Worm (Caenorhabditis elegans): ENCODE results near the gene Y17G7B.21.

Gene Y17G7B.21

DNA sequence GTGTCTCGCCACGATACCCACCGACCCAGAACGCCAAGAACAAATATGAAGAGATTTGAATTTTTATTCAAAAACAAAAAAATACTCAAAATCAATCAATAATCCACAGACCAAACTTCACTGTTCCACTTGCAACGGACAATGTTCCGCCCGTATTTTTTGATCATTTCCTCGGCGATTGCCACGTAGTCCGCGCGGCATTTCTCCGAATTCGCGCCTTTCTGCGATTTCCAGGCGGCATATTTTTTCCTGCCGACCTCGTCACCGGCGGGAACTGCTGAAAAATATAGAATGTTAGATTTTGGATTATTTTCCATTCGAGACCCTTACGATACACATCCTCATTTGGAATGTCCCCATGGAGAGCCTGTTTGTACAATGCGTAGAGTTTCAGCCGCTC lies 5.2 kb downstream of the Y17G7B.21 start:
- TF ChIP-seq hmg-4 (GFP tag; optimal IDR thresholded peaks at IDR 0.05) (no peak), hnd-1 (tag; optimal IDR thresholded peaks at IDR 0.05) (no peak), ceh-36 (tag; optimal IDR thresholded peaks at IDR 0.05) (no peak), sea-1 (GFP tag; conservative IDR thresholded peaks at IDR 0.05) (no peak)

DNA sequence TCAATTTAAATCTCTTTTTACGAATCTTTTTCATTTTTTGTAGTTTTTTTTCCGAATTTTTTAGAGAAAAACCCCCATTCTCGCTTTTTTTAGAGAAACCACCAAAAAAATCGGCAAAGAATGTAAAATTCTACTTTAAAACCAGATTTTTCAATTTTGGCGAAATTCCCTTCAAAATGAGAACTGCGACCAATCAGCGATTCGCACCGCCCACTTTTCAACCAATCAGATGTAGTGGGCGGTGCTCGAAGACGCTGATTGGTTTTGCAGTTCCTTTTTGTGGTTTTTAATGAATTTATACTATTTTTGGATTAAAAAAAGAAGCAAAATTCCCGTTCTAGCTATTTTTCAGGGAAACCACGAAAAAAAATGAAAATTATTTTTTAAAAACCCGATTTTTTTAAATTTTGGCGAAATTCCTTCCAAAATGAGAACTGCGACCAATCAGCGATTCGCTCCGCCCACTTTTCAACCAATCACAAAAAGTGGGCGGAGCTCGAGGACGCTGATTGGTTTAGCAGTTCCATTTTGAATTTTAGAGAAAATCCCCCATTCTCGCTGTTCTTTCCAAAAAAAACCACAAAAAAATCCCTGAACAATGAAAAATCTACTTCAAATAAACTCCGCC lies 6.3 kb downstream of the Y17G7B.21 start:
- TF ChIP-seq ama-1 (optimal IDR thresholded peaks at IDR 0.05) (no peak), ets-7 (tag; optimal IDR thresholded peaks at IDR 0.05) (no peak), tra-4 (tag; optimal IDR thresholded peaks at IDR 0.05) (no peak), scrt-1 (GFP tag; IDR thresholded peaks at IDR 0.05) (no peak), ceh-13 (GFP tag; optimal IDR thresholded peaks at IDR 0.05) (no peak), flt-1 (GFP tag; IDR thresholded peaks at IDR 0.05) (no peak), F13C5.2 (tag; optimal IDR thresholded peaks at IDR 0.05) (no peak), hnd-1 (tag; optimal IDR thresholded peaks at IDR 0.05) (no peak), tbx-11 (GFP tag; IDR thresholded peaks at IDR 0.05) (no peak), pes-1 (GFP tag; IDR thresholded peaks at IDR 0.05) (no peak), tbx-37 (GFP tag; conservative IDR thresholded peaks at IDR 0.05) (no peak)

DNA sequence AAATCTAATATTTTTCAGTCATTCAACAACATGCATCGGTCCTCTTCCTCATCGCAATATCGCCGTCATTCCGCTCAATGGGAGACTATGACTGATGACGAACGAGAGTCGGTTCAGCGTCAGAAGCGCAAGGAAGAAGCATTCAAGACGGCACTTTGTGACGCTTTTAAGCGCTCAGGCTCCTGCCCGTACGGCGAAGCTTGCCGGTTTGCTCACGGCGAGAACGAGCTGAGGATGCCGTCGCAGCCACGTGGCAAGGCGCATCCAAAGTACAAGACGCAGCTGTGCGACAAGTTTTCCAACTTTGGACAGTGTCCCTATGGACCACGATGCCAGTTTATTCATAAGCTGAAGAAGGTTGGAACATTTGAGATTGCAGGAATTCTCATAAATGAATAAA lies 8.4 kb downstream of the Y17G7B.21 start:
- TF ChIP-seq tbx-37 (GFP tag; conservative IDR thresholded peaks at IDR 0.05), result no peak
- no peak for TF ChIP-seq hmbx-1 (tag; optimal IDR thresholded peaks at IDR 0.05)
- no peak for TF ChIP-seq tra-4 (tag; optimal IDR thresholded peaks at IDR 0.05)
- no peak for TF ChIP-seq aly-1 (tag; optimal IDR thresholded peaks at IDR 0.05)
- TF ChIP-seq ets-7 (tag; optimal IDR thresholded peaks at IDR 0.05), result no peak
- no peak for TF ChIP-seq scrt-1 (GFP tag; IDR thresholded peaks at IDR 0.05)
- no peak for TF ChIP-seq ama-1 (optimal IDR thresholded peaks at IDR 0.05)
- TF ChIP-seq ceh-13 (GFP tag; optimal IDR thresholded peaks at IDR 0.05), result no peak
- TF ChIP-seq flt-1 (GFP tag; IDR thresholded peaks at IDR 0.05), result no peak
- no peak for TF ChIP-seq hmg-4 (GFP tag; optimal IDR thresholded peaks at IDR 0.05)
- no peak for TF ChIP-seq F13C5.2 (tag; optimal IDR thresholded peaks at IDR 0.05)
- TF ChIP-seq ceh-36 (tag; optimal IDR thresholded peaks at IDR 0.05), result no peak
- no peak for TF ChIP-seq tbx-11 (GFP tag; IDR thresholded peaks at IDR 0.05)
- TF ChIP-seq pes-1 (GFP tag; IDR thresholded peaks at IDR 0.05), result no peak
- TF ChIP-seq sea-1 (GFP tag; conservative IDR thresholded peaks at IDR 0.05), result no peak
- no peak for TF ChIP-seq B0310.2 (tag; optimal IDR thresholded peaks at IDR 0.05)
- TF ChIP-seq hnd-1 (tag; optimal IDR thresholded peaks at IDR 0.05), result no peak

DNA sequence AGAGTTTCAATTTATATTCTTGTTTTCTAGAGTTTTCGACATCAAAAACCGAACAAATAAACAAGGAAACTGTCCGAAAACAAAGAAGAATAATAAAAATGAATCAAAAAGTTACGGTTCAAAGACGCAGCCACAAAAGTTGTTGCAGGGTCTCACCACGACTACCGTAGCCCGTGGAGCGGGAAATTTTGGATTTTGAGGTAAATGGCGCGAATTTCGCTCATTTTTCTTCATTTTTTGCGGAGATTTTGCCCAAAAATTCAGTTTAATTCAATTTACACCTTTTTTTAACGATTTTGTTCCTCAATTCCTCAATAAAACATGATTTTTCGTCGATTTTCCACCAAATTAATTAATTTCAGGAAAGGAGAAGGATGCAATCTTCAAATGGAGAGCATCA lies 9.2 kb downstream of the Y17G7B.21 start, which contains the start of gene mex-1:
TSS of gene mex-1 (plus strand) at position 363 of the 400 bp plus-strand sequence.
- TF ChIP-seq ama-1 (optimal IDR thresholded peaks at IDR 0.05) (no peak), aly-1 (tag; optimal IDR thresholded peaks at IDR 0.05) (no peak), scrt-1 (GFP tag; IDR thresholded peaks at IDR 0.05) (no peak), F13C5.2 (tag; optimal IDR thresholded peaks at IDR 0.05) (no peak), B0310.2 (tag; optimal IDR thresholded peaks at IDR 0.05) (no peak), tra-4 (tag; optimal IDR thresholded peaks at IDR 0.05) (no peak), hnd-1 (tag; optimal IDR thresholded peaks at IDR 0.05) (no peak), ceh-36 (tag; optimal IDR thresholded peaks at IDR 0.05) (no peak), ets-7 (tag; optimal IDR thresholded peaks at IDR 0.05) (no peak), sea-1 (GFP tag; conservative IDR thresholded peaks at IDR 0.05) (no peak), hmbx-1 (tag; optimal IDR thresholded peaks at IDR 0.05) (no peak), pes-1 (GFP tag; IDR thresholded peaks at IDR 0.05) (no peak), ceh-13 (GFP tag; optimal IDR thresholded peaks at IDR 0.05) (no peak), tbx-11 (GFP tag; IDR thresholded peaks at IDR 0.05) (no peak), flt-1 (GFP tag; IDR thresholded peaks at IDR 0.05) (no peak), hmg-4 (GFP tag; optimal IDR thresholded peaks at IDR 0.05) (no peak), tbx-37 (GFP tag; conservative IDR thresholded peaks at IDR 0.05) (no peak)

DNA sequence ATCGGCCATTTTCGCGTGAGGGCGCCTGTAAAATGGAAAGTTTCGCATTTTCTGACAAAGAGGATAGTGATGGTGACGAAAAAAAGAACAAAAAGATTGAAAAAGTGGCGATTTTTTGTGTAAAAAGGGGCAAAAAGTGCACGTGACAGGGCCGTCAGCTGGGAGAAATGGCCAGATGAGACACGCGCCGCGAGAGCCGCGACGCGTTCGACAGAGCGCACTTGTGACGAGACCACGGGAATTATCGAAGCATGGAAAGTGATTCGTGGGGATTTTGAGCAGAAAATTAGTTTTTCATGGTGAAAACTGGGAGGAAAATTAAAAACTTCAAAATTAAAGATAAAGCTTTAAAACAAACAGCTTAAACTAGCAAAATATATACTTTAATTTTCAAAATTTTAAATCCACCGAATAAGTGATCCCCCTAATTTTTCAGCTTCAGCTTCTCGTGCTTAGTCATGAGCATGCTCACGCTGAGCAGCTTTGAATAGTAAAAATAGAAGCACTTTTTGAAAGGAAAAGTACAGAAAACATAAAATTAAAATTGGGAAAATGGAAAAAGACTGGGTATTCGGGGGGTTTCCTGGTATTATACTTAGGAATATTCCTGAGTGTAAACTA lies 9.8 kb downstream of the Y17G7B.21 start, which contains the start of gene W03C9.5:
TSS of gene W03C9.5 (minus strand) at position 38 of the 621 bp plus-strand sequence.
- TF ChIP-seq ceh-36 (tag; optimal IDR thresholded peaks at IDR 0.05) (no peak), F13C5.2 (tag; optimal IDR thresholded peaks at IDR 0.05) (peak; percentile 79), hmg-4 (GFP tag; optimal IDR thresholded peaks at IDR 0.05) (peak; percentile 85), tbx-37 (GFP tag; conservative IDR thresholded peaks at IDR 0.05) (peak; percentile 62; the same call in 1 of the 2 replicates), flt-1 (GFP tag; IDR thresholded peaks at IDR 0.05) (peak; percentile 53), ama-1 (optimal IDR thresholded peaks at IDR 0.05) (no peak), ets-7 (tag; optimal IDR thresholded peaks at IDR 0.05) (peak; percentile 78), tra-4 (tag; optimal IDR thresholded peaks at IDR 0.05) (peak; percentile 62), scrt-1 (GFP tag; IDR thresholded peaks at IDR 0.05) (peak; percentile 59; the same call in 1 of the 2 replicates), pes-1 (GFP tag; IDR thresholded peaks at IDR 0.05) (peak; percentile 82), aly-1 (tag; optimal IDR thresholded peaks at IDR 0.05) (peak; percentile 35), ceh-13 (GFP tag; optimal IDR thresholded peaks at IDR 0.05) (peak; percentile 62), sea-1 (GFP tag; conservative IDR thresholded peaks at IDR 0.05) (peak; percentile 69), tbx-11 (GFP tag; IDR thresholded peaks at IDR 0.05) (0 out of 2 replicates have a peak, but pooled peaks have one; percentile 46), B0310.2 (tag; optimal IDR thresholded peaks at IDR 0.05) (peak; percentile 71), hmbx-1 (tag; optimal IDR thresholded peaks at IDR 0.05) (peak; percentile 36), hnd-1 (tag; optimal IDR thresholded peaks at IDR 0.05) (peak; percentile 54)

DNA sequence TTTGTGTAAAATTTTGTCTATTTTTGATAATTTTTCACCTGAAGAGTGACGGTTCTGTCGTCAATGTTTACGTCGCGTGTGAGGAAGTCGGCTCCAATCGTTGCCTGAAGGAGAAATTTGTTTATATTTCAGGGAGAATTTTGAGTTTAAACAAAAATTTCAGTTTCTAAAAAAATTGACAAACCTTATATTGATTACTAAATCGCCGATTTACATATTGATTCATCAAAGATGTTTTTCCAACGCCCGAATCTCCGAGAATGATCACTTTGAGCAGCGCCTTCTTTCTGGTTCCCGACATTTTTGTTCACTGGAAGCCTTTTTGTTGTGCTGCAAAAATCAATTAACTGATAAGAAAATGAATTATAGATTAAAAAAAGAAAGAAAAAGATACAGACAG lies 10.9 kb downstream of the Y17G7B.21 start, which contains the start of gene rab-7:
TSS of gene rab-7 (minus strand) at position 330 of the 400 bp plus-strand sequence.
- TF ChIP-seq tbx-11 (GFP tag; IDR thresholded peaks at IDR 0.05) (no peak), ama-1 (optimal IDR thresholded peaks at IDR 0.05) (no peak), aly-1 (tag; optimal IDR thresholded peaks at IDR 0.05) (no peak), tra-4 (tag; optimal IDR thresholded peaks at IDR 0.05) (no peak), tbx-37 (GFP tag; conservative IDR thresholded peaks at IDR 0.05) (no peak), F13C5.2 (tag; optimal IDR thresholded peaks at IDR 0.05) (no peak), flt-1 (GFP tag; IDR thresholded peaks at IDR 0.05) (no peak), hmbx-1 (tag; optimal IDR thresholded peaks at IDR 0.05) (no peak), ceh-36 (tag; optimal IDR thresholded peaks at IDR 0.05) (no peak), B0310.2 (tag; optimal IDR thresholded peaks at IDR 0.05) (no peak), hnd-1 (tag; optimal IDR thresholded peaks at IDR 0.05) (no peak), sea-1 (GFP tag; conservative IDR thresholded peaks at IDR 0.05) (no peak), pes-1 (GFP tag; IDR thresholded peaks at IDR 0.05) (no peak), hmg-4 (GFP tag; optimal IDR thresholded peaks at IDR 0.05) (no peak), ceh-13 (GFP tag; optimal IDR thresholded peaks at IDR 0.05) (no peak)
